Fruit fly (Drosophila melanogaster) whole organism, embryonic: Measurements from ENCODE around the gene CG42329.

ENCODE experiments used
- Ada2b ChIP-seq: fragments of 200-800 bp; sonication (Bioruptor generic); IDR thresholded peaks from 2 replicates; pipeline ENCODE4 v1.3.6; 2022; ENCODE audit warnings: missing biosample characterization, missing genetic modification characterization
- B-H2 ChIP-seq: fragments of 200-800 bp; sonication (Bioruptor generic); optimal IDR thresholded peaks from 2 replicates; lab custom pipeline; 2018; ENCODE audit warnings: missing biosample characterization, mild to moderate bottlenecking, missing genetic modification characterization
- Blimp-1 ChIP-seq: fragments of 200-800 bp; sonication (Bioruptor generic); optimal IDR thresholded peaks from 3 replicates; lab custom pipeline; 2018; ENCODE audit warnings: missing biosample characterization, missing genetic modification characterization, mild to moderate bottlenecking, moderate library complexity, missing genetic modification reagents
- CG11085 ChIP-seq: fragments of 200-800 bp; sonication (Bioruptor generic); IDR thresholded peaks from 2 replicates; pipeline ENCODE4 v1.3.6; 2022; ENCODE audit warnings: missing biosample characterization, missing genetic modification characterization
- CG14014 ChIP-seq: fragments of 200-800 bp; sonication (Bioruptor generic); IDR thresholded peaks from 2 replicates; pipeline ENCODE4 v1.3.6; 2022; ENCODE audit warnings: missing biosample characterization, missing genetic modification characterization
- CG1602 ChIP-seq: fragments of 200-800 bp; sonication (Bioruptor generic); optimal IDR thresholded peaks from 3 replicates; lab custom pipeline; 2016; ENCODE audit warnings: missing biosample characterization, missing genetic modification characterization
- CG17568 ChIP-seq: fragments of 200-800 bp; sonication (Bioruptor generic); optimal IDR thresholded peaks from 2 replicates; lab custom pipeline; 2018; ENCODE audit warnings: missing biosample characterization, mild to moderate bottlenecking, missing genetic modification characterization, moderate library complexity
- CG2120 ChIP-seq: fragments of 200-800 bp; sonication (Bioruptor generic); optimal IDR thresholded peaks from 3 replicates; lab custom pipeline; 2016; ENCODE audit warnings: missing biosample characterization, missing genetic modification characterization
- CG30020 ChIP-seq: fragments of 200-800 bp; optimal IDR thresholded peaks from 2 replicates; lab custom pipeline; 2019; ENCODE audit warnings: missing biosample characterization, mild to moderate bottlenecking, missing genetic modification characterization, moderate library complexity
- CG3726 ChIP-seq: fragments of 200-800 bp; sonication (Bioruptor generic); IDR thresholded peaks from 3 replicates; pipeline ENCODE4, ENCODE4 v1.3.6; 2022; ENCODE audit warnings: missing biosample characterization, missing genetic modification characterization
- CG4328 ChIP-seq: fragments of 200-800 bp; sonication (Bioruptor generic); optimal IDR thresholded peaks from 3 replicates; lab custom pipeline; 2017; ENCODE audit warnings: missing biosample characterization, missing genetic modification reagents, missing genetic modification characterization
- CG5180 ChIP-seq: fragments of 200-800 bp; sonication (Bioruptor generic); optimal IDR thresholded peaks from 3 replicates; lab custom pipeline; 2017; ENCODE audit warnings: missing biosample characterization, missing genetic modification characterization, mild to moderate bottlenecking, moderate library complexity, missing genetic modification reagents
- CG5953 ChIP-seq: fragments of 200-800 bp; sonication (Bioruptor generic); IDR thresholded peaks from 2 replicates; pipeline ENCODE4 v1.3.6; 2022; ENCODE audit warnings: missing biosample characterization, missing genetic modification characterization
- CTCF ChIP-seq: fragments of 200-800 bp; sonication (Bioruptor generic); optimal IDR thresholded peaks from 2 replicates; lab custom pipeline; 2017; ENCODE audit warnings: missing biosample characterization, mild to moderate bottlenecking, missing genetic modification characterization, moderate library complexity
- D19B ChIP-seq: fragments of 200-800 bp; sonication (Bioruptor generic); optimal IDR thresholded peaks from 2 replicates; lab custom pipeline; 2017; ENCODE audit warnings: missing biosample characterization, mild to moderate bottlenecking, missing genetic modification characterization
- Dek ChIP-seq: fragments of 200-800 bp; sonication (Bioruptor generic); optimal IDR thresholded peaks from 3 replicates; lab custom pipeline; 2019; ENCODE audit warnings: missing biosample characterization, mild to moderate bottlenecking, missing genetic modification characterization, moderate library complexity
- Elba2 ChIP-seq: fragments of 200-800 bp; sonication (Bioruptor generic); optimal IDR thresholded peaks from 3 replicates; lab custom pipeline; 2016; ENCODE audit warnings: missing biosample characterization, missing genetic modification characterization
- Ets65A ChIP-seq: fragments of 200-800 bp; sonication (Bioruptor generic); peaks from one replicate; lab custom pipeline; 2016; ENCODE audit warnings: missing biosample characterization, missing genetic modification characterization
- HLH54F ChIP-seq: fragments of 200-800 bp; sonication (Bioruptor generic); optimal IDR thresholded peaks from 3 replicates; lab custom pipeline; 2016; ENCODE audit warnings: missing biosample characterization, missing genetic modification characterization
- Hr78 ChIP-seq, 2 experiments: fragments of 200-800 bp in 1 of 2; fragments of >200 bp in 1 of 2; sonication (Bioruptor generic) in 1 of 2; optimal IDR thresholded peaks; 2 replicates each; lab custom pipeline; 2017 to 2019; ENCODE audit warnings: missing biosample characterization in 2 of 2, missing genetic modification characterization in 2 of 2, mild to moderate bottlenecking in 1 of 2, moderate library complexity in 1 of 2
- Meics ChIP-seq: fragments of 200-800 bp; sonication (Bioruptor generic); optimal IDR thresholded peaks from 2 replicates; lab custom pipeline; 2017; ENCODE audit warnings: missing biosample characterization, mild to moderate bottlenecking, missing genetic modification characterization
- NFAT ChIP-seq: fragments of 200-800 bp; sonication (Bioruptor generic); IDR thresholded peaks from 2 replicates; pipeline ENCODE4 v1.3.6; 2022; ENCODE audit warnings: missing biosample characterization, missing genetic modification characterization
- Pdp1 ChIP-seq, 2 experiments: fragments of 200-800 bp; sonication (Bioruptor generic); optimal IDR thresholded peaks; 3 replicates each; lab custom pipeline; 2016; ENCODE audit warnings: missing biosample characterization in 2 of 2, missing genetic modification characterization in 2 of 2, mild to moderate bottlenecking in 1 of 2, moderate library complexity in 1 of 2
- Usf ChIP-seq: fragments of 200-800 bp; sonication (Bioruptor generic); optimal IDR thresholded peaks from 2 replicates; lab custom pipeline; 2017; ENCODE audit warnings: missing genotype, missing biosample characterization, missing genetic modification characterization
- Vsx1 ChIP-seq: fragments of 200-800 bp; sonication (Bioruptor generic); optimal IDR thresholded peaks from 2 replicates; lab custom pipeline; 2017; ENCODE audit warnings: missing biosample characterization, mild to moderate bottlenecking, missing genetic modification characterization, missing genetic modification reagents
- Xbp1 ChIP-seq: fragments of 200-800 bp; sonication (Bioruptor generic); optimal IDR thresholded peaks from 3 replicates; lab custom pipeline; 2016; ENCODE audit warnings: missing biosample characterization, mild to moderate bottlenecking, missing genetic modification characterization
- bbx ChIP-seq: fragments of 200-800 bp; sonication (Bioruptor generic); IDR thresholded peaks from 2 replicates; pipeline ENCODE4 v1.3.6; 2022; ENCODE audit warnings: missing biosample characterization, missing genetic modification characterization; ENCODE audit not compliant: partially characterized antibody
- bigmax ChIP-seq: fragments of 200-800 bp; sonication (Bioruptor generic); optimal IDR thresholded peaks from 2 replicates; lab custom pipeline; 2018; ENCODE audit warnings: missing biosample characterization, mild to moderate bottlenecking, missing genetic modification characterization
- chinmo ChIP-seq: fragments of 200-800 bp; sonication (Bioruptor generic); IDR thresholded peaks from 4 replicates; pipeline ENCODE4 v1.3.6; 2022; ENCODE audit warnings: missing biosample characterization, missing genetic modification characterization; ENCODE audit not compliant: partially characterized antibody
- crc ChIP-seq: fragments of 200-800 bp; sonication (Bioruptor generic); optimal IDR thresholded peaks from 2 replicates; lab custom pipeline; 2016; ENCODE audit warnings: missing biosample characterization, missing genetic modification characterization
- dati ChIP-seq: fragments of 200-800 bp; sonication (Bioruptor generic); IDR thresholded peaks from 2 replicates; pipeline ENCODE4 v1.3.6; 2022; ENCODE audit warnings: missing biosample characterization, missing genetic modification characterization
- eyg ChIP-seq: fragments of 200-800 bp; sonication (Bioruptor generic); optimal IDR thresholded peaks from 3 replicates; lab custom pipeline; 2016; ENCODE audit warnings: missing biosample characterization, missing genetic modification characterization
- ftz-f1 ChIP-seq: fragments of 200-800 bp; sonication (Bioruptor generic); optimal IDR thresholded peaks from 2 replicates; lab custom pipeline; 2016; ENCODE audit warnings: missing biosample characterization, missing genetic modification characterization
- grn ChIP-seq: fragments of 200-800 bp; sonication (Bioruptor generic); optimal IDR thresholded peaks from 3 replicates; lab custom pipeline; 2017; ENCODE audit warnings: missing biosample characterization, missing genetic modification characterization
- hbn ChIP-seq: fragments of 200-800 bp; sonication (Bioruptor generic); IDR thresholded peaks from 2 replicates; pipeline ENCODE4 v1.3.6; 2022; ENCODE audit warnings: missing biosample characterization, missing genetic modification characterization; ENCODE audit not compliant: partially characterized antibody
- ind ChIP-seq: fragments of 200-800 bp; sonication (Bioruptor generic); optimal IDR thresholded peaks from 3 replicates; lab custom pipeline; 2016; ENCODE audit warnings: missing biosample characterization, missing genetic modification characterization
- jigr1 ChIP-seq: fragments of 200-800 bp; sonication (Bioruptor generic); IDR thresholded peaks from 3 replicates; pipeline ENCODE4 v1.3.6; 2022; ENCODE audit warnings: missing biosample characterization, missing genetic modification characterization
- knrl ChIP-seq: fragments of 200-800 bp; sonication (Bioruptor generic); IDR thresholded peaks from 3 replicates; pipeline ENCODE4 v1.3.6; 2022; ENCODE audit warnings: missing biosample characterization, missing genetic modification characterization; ENCODE audit not compliant: partially characterized antibody
- nerfin-1 ChIP-seq: fragments of 200-800 bp; sonication (Bioruptor generic); optimal IDR thresholded peaks from 3 replicates; lab custom pipeline; 2019; ENCODE audit warnings: missing biosample characterization, mild to moderate bottlenecking, missing genetic modification characterization, moderate library complexity
- p53 ChIP-seq: fragments of 200-800 bp; sonication (Bioruptor generic); optimal IDR thresholded peaks from 2 replicates; lab custom pipeline; 2016; ENCODE audit warnings: missing biosample characterization, missing genetic modification characterization
- pum ChIP-seq: fragments of 200-800 bp; sonication (Bioruptor generic); optimal IDR thresholded peaks from 2 replicates; lab custom pipeline; 2016; ENCODE audit warnings: missing biosample characterization, missing genetic modification characterization
- ro ChIP-seq: fragments of 200-800 bp; sonication (Bioruptor generic); IDR thresholded peaks from 2 replicates; pipeline ENCODE4 v1.3.6; 2022; ENCODE audit warnings: missing biosample characterization, missing genetic modification characterization
- sens ChIP-seq: fragments of 200-800 bp; sonication (Bioruptor generic); peaks from one replicate; lab custom pipeline; 2016; ENCODE audit warnings: missing biosample characterization, missing genetic modification characterization
- tgo ChIP-seq: fragments of 200-800 bp; sonication (Bioruptor generic); IDR thresholded peaks from 3 replicates; pipeline ENCODE4 v1.3.6; 2022; ENCODE audit warnings: missing biosample characterization, missing genetic modification characterization
- toy ChIP-seq: fragments of 200-800 bp; sonication (Bioruptor generic); IDR thresholded peaks from 2 replicates; pipeline ENCODE4 v1.3.6; 2022; ENCODE audit warnings: missing biosample characterization, missing genetic modification characterization
- zfh1 ChIP-seq: fragments of 200-800 bp; sonication (Bioruptor generic); IDR thresholded peaks from 3 replicates; pipeline ENCODE4 v1.3.6; 2022; ENCODE audit warnings: missing biosample characterization, missing genetic modification characterization

Gene CG42329

dm6 chr2L:1217892-1218473 is 1.1 kb upstream of the CG42329 start (continued):
- TF ChIP-seq CG5180 (no peak), B-H2 (GFP tag; lab: Kevin White, UChicago) (no peak), Ada2b (GFP tag; lab: Robert Waterston, UW) (no peak), HLH54F (GFP tag; lab: Kevin White, UChicago) (no peak), dati (GFP tag; lab: Robert Waterston, UW) (no peak), CG2120 (GFP tag; lab: Kevin White, UChicago) (peak; percentile 65), Ets65A (GFP tag; lab: Kevin White, UChicago) (no peak), nerfin-1 (tag; lab: Kevin White, UChicago) (no peak), NFAT (no peak), pum (GFP tag; lab: Kevin White, UChicago) (no peak), hbn (GFP tag; lab: Robert Waterston, UW) (no peak), zfh1 (no peak), CG5953 (GFP tag; lab: Robert Waterston, UW) (peak; percentile 56; the same call in 1 of the 2 replicates), CG30020 (tag; lab: Kevin White, UChicago) (no peak), Vsx1 (GFP tag; lab: Kevin White, UChicago) (no peak), D19B (peak; percentile 70), Dek (tag; lab: Kevin White, UChicago) (peak; percentile 5), jigr1 (GFP tag; lab: Robert Waterston, UW) (no peak), ind (no peak), CG3726 (GFP tag; lab: Robert Waterston, UW) (no peak), tgo (GFP tag; lab: Robert Waterston, UW) (peak; percentile 24; the same call in 1 of the 3 replicates), sens (GFP tag; lab: Kevin White, UChicago) (no peak), CG17568 (GFP tag; lab: Kevin White, UChicago) (no peak), eyg (GFP tag; lab: Kevin White, UChicago) (no peak), bbx (GFP tag; lab: Robert Waterston, UW) (no peak), Usf (GFP tag; lab: Kevin White, UChicago) (no peak), toy (no peak), Elba2 (GFP tag; lab: Kevin White, UChicago) (no peak), CTCF (GFP tag; lab: Kevin White, UChicago) (no peak), CG11085 (GFP tag; lab: Robert Waterston, UW) (no peak), Blimp-1 (no peak), p53 (GFP tag; lab: Kevin White, UChicago) (no peak), bigmax (GFP tag; lab: Kevin White, UChicago) (no peak), ro (GFP tag; lab: Robert Waterston, UW) (no peak), CG1602 (GFP tag; lab: Kevin White, UChicago) (peak; percentile 15), crc (GFP tag; lab: Kevin White, UChicago) (no peak)

dm6 chr2L:1218475-1218874 is 618 bp upstream of the CG42329 start:
- TF ChIP-seq knrl (0 out of 3 replicates have a peak, but pooled peaks have one; percentile 14), CG14014 (GFP tag; lab: Robert Waterston, UW) (0 out of 2 replicates have a peak, but pooled peaks have one; percentile 3), CG4328 (GFP tag; lab: Kevin White, UChicago) (no peak), grn (GFP tag; lab: Kevin White, UChicago) (peak; percentile 13), CG11085 (GFP tag; lab: Robert Waterston, UW) (no peak), Hr78 (GFP tag; optimal IDR thresholded peaks at IDR 0.05; lab: Kevin White, UChicago) (peak in 1 of 2 experiments; percentile 40), chinmo (0 out of 4 replicates have a peak, but pooled peaks have one; percentile 44), ftz-f1 (peak; percentile 82), CG5953 (GFP tag; lab: Robert Waterston, UW) (no peak), Pdp1 (GFP tag; optimal IDR thresholded peaks at IDR 0.05; lab: Kevin White, UChicago) (peak in 1 of 2 experiments; percentile 70), tgo (GFP tag; lab: Robert Waterston, UW) (0 out of 3 replicates have a peak, but pooled peaks have one; percentile 12), Meics (peak; percentile 81), Xbp1 (GFP tag; lab: Kevin White, UChicago) (no peak)
